Fruit fly (Drosophila melanogaster) whole organism, adult: ENCODE measurements around the gene pll.

ENCODE experiments used
- CG11617 ChIP-seq: fragments of 200-800 bp; sonication (Bioruptor generic); optimal IDR thresholded peaks from 2 replicates; lab custom pipeline; 2017; ENCODE audit warnings: mild to moderate bottlenecking, missing biosample characterization, missing genetic modification reagents, missing genetic modification characterization
- CG12768 ChIP-seq: fragments of 200-800 bp; sonication (Bioruptor generic); optimal IDR thresholded peaks from 2 replicates; lab custom pipeline; 2017; ENCODE audit warnings: missing biosample characterization, missing genetic modification characterization, mild to moderate bottlenecking, moderate library complexity, missing genetic modification reagents
- CG14711 ChIP-seq: fragments of 200-800 bp; sonication (Bioruptor generic); optimal IDR thresholded peaks from 2 replicates; lab custom pipeline; 2018; ENCODE audit warnings: missing biosample characterization, mild to moderate bottlenecking, missing genetic modification characterization, moderate library complexity
- CG1620 ChIP-seq: fragments of 200-800 bp; sonication (Bioruptor generic); optimal IDR thresholded peaks from 2 replicates; lab custom pipeline; 2016; ENCODE audit warnings: missing biosample characterization, missing genetic modification characterization
- CG33017 ChIP-seq: fragments of 200-800 bp; sonication (Bioruptor generic); optimal IDR thresholded peaks from 2 replicates; lab custom pipeline; 2018; ENCODE audit warnings: missing biosample characterization, mild to moderate bottlenecking, missing genetic modification characterization, moderate library complexity
- CG5204 ChIP-seq: fragments of 200-800 bp; sonication (Bioruptor generic); optimal IDR thresholded peaks from 2 replicates; lab custom pipeline; 2016; ENCODE audit warnings: missing biosample characterization, missing genetic modification characterization
- CG7045 ChIP-seq: fragments of 200-800 bp; sonication (Bioruptor generic); optimal IDR thresholded peaks from 2 replicates; lab custom pipeline; 2017; ENCODE audit warnings: missing biosample characterization, mild to moderate bottlenecking, missing genetic modification characterization
- CG7101 ChIP-seq: fragments of 200-800 bp; sonication (Bioruptor generic); optimal IDR thresholded peaks from 2 replicates; lab custom pipeline; 2018; ENCODE audit warnings: missing biosample characterization, mild to moderate bottlenecking, missing genetic modification characterization, moderate library complexity
- Clk ChIP-seq: fragments of 200-800 bp; sonication (Bioruptor generic); optimal IDR thresholded peaks from 2 replicates; lab custom pipeline; 2017; ENCODE audit warnings: missing biosample characterization, missing genetic modification characterization
- Crg-1 ChIP-seq: fragments of 200-800 bp; sonication (Bioruptor generic); optimal IDR thresholded peaks from 2 replicates; lab custom pipeline; 2016; ENCODE audit warnings: missing biosample characterization, missing genetic modification characterization
- Hr96 ChIP-seq: fragments of 200-800 bp; sonication (Bioruptor generic); optimal IDR thresholded peaks from 2 replicates; lab custom pipeline; 2016; ENCODE audit warnings: missing biosample characterization, missing genetic modification characterization
- Mnt ChIP-seq: fragments of 200-800 bp; sonication (Bioruptor generic); optimal IDR thresholded peaks from 2 replicates; lab custom pipeline; 2016; ENCODE audit warnings: missing biosample characterization, mild to moderate bottlenecking, missing genetic modification characterization
- bab1 ChIP-seq: fragments of 200-800 bp; sonication (Bioruptor generic); optimal IDR thresholded peaks from 3 replicates; lab custom pipeline; 2019; ENCODE audit warnings: missing biosample characterization, mild to moderate bottlenecking, missing genetic modification characterization, moderate library complexity
- cic ChIP-seq: fragments of 200-800 bp; sonication (Bioruptor generic); optimal IDR thresholded peaks from 2 replicates; lab custom pipeline; 2017; ENCODE audit warnings: missing biosample characterization, mild to moderate bottlenecking, missing genetic modification characterization, moderate library complexity
- cnc ChIP-seq, 2 experiments: fragments of >200 bp; optimal IDR thresholded peaks; 2 replicates each; lab custom pipeline; 2017
- kay ChIP-seq: fragments of 200-800 bp; sonication (Bioruptor generic); peaks from one replicate; lab custom pipeline; 2016; ENCODE audit warnings: missing biosample characterization, missing genetic modification characterization, borderline replicate concordance
- ovo ChIP-seq: fragments of 200-800 bp; sonication (Bioruptor generic); optimal IDR thresholded peaks from 2 replicates; lab custom pipeline; 2016; ENCODE audit warnings: missing biosample characterization, missing genetic modification characterization
- pad ChIP-seq: fragments of 200-800 bp; sonication (Bioruptor generic); optimal IDR thresholded peaks from 3 replicates; lab custom pipeline; 2017; ENCODE audit warnings: missing biosample characterization, missing genetic modification characterization, mild to moderate bottlenecking, moderate library complexity, missing genetic modification reagents
- tj ChIP-seq: fragments of 200-800 bp; sonication (Bioruptor generic); optimal IDR thresholded peaks from 3 replicates; lab custom pipeline; 2017; ENCODE audit warnings: missing biosample characterization, mild to moderate bottlenecking, missing genetic modification characterization, moderate library complexity
- toe ChIP-seq: fragments of 200-800 bp; sonication (Bioruptor generic); optimal IDR thresholded peaks from 2 replicates; lab custom pipeline; 2016; ENCODE audit warnings: missing biosample characterization, missing genetic modification characterization

The pll gene

DNA sequence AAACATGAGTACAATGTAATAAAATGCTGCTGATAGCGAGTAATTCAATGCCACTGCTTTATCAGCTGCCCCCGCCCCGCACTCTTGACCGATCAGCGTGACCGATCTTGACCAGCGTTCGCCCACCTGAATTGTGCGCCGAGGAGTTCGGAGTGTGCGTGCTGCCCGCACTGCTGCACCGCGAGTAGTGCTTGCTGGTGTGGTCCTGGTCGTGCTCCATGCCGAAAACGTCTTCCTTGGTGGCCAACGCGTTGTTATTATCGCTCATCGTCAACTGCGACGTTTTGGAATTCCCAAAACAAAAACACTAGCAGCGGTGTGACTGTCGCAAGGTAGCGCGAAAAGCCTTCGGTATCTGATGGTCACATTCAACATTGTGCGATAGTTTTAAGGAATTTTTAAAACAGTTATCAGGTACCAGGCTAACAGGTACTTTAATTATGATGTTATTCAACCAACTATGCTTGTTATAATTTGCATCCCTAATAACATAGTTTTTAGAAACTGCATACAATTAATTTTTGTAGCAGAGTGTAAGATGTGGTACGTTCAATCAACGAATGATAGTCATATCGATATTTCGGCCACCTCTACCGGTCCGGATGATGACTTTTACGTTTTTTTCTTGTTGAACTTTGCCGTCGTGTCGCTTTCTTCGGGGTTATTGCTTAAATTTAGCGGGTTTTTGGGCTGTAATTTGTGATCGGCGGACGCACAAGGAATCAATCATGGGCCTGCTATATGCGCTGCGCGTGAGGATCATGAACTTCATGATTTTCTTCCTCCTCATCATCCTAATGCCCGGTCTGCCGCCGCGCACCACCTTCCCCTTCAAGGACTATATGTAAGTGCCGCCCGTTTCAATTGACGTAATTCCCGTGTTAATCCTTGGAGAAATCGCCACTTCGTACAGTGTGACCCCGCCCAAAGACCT is 35.5 kb upstream of the pll start, which contains the start of the genes bigmax and Hmu:
Gene bigmax, minus strand, starts transcription at position 325 of the 934 bp plus-strand sequence.
Gene Hmu, plus strand, starts transcription at position 568 of the 934 bp plus-strand sequence.
- TF ChIP-seq cic (GFP tag; lab: Kevin White, UChicago) (peak; percentile 78), pad (GFP tag; lab: Kevin White, UChicago) (peak; percentile 56), toe (GFP tag; lab: Kevin White, UChicago) (peak; percentile 89), Mnt (peak; percentile 83), bab1 (GFP tag; lab: Kevin White, UChicago) (peak; percentile 80), CG7101 (peak; percentile 78), Crg-1 (GFP tag; lab: Kevin White, UChicago) (peak; percentile 71), Hr96 (GFP tag; lab: Kevin White, UChicago) (peak; percentile 77), cnc (optimal IDR thresholded peaks at IDR 0.05; lab: Kevin White, UChicago) (peak in 1 of 2 experiments; percentile 72), Clk (GFP tag; lab: Kevin White, UChicago) (peak; percentile 70), ovo (no peak), tj (GFP tag; lab: Kevin White, UChicago) (peak; percentile 96), CG33017 (tag; lab: Kevin White, UChicago) (peak; percentile 50), kay (no peak), CG7045 (GFP tag; lab: Kevin White, UChicago) (peak; percentile 79), CG5204 (GFP tag; lab: Kevin White, UChicago) (peak; percentile 74), CG1620 (GFP tag; lab: Kevin White, UChicago) (peak; percentile 81), CG11617 (GFP tag; lab: Kevin White, UChicago) (peak; percentile 71), CG14711 (tag; lab: Kevin White, UChicago) (peak; percentile 73), CG12768 (peak; percentile 34)

DNA sequence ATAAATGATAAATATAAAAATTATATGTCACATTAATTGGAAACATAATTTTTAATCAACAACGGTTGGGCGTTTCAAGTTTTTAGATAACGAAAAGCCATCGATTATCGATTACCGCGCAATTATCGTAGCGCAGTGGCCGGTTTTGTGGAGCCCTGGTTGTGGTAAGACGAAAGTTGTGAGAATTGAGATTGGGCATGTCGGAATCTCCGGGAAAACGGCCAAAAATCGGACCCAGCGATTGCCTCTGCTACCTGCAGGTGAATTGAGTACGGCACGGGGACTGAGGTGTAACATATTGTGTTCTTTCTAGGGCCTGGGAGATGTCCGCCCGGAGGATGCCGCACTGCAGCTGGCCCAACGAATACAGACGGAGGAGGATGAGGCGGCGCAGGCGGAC is 30.7 kb upstream of the pll start, which contains the start of gene CG3368:
Gene CG3368, plus strand, starts transcription at position 136 of the 400 bp plus-strand sequence.
- no peak for TF ChIP-seq toe (GFP tag; lab: Kevin White, UChicago)
- peak; percentile 54 for TF ChIP-seq Mnt

- TF ChIP-seq Crg-1 (GFP tag; lab: Kevin White, UChicago): peak; percentile 41
- TF ChIP-seq CG1620 (GFP tag; lab: Kevin White, UChicago): peak; percentile 67
- peak; percentile 74 for TF ChIP-seq bab1 (GFP tag; lab: Kevin White, UChicago)
- TF ChIP-seq Mnt: peak; percentile 21
- peak; percentile 48 for TF ChIP-seq pad (GFP tag; lab: Kevin White, UChicago)
- no peak for TF ChIP-seq kay
- peak; percentile 68 for TF ChIP-seq CG7045 (GFP tag; lab: Kevin White, UChicago)
- TF ChIP-seq Hr96 (GFP tag; lab: Kevin White, UChicago): peak; percentile 70
- TF ChIP-seq CG14711 (tag; lab: Kevin White, UChicago): peak; percentile 72
- TF ChIP-seq CG33017 (tag; lab: Kevin White, UChicago): peak; percentile 78
- TF ChIP-seq tj (GFP tag; lab: Kevin White, UChicago): peak; percentile 62
- TF ChIP-seq toe (GFP tag; lab: Kevin White, UChicago): peak; percentile 76
- TF ChIP-seq cic (GFP tag; lab: Kevin White, UChicago): no peak
- no peak for TF ChIP-seq cnc (optimal IDR thresholded peaks at IDR 0.05; lab: Kevin White, UChicago)
- peak; percentile 51 for TF ChIP-seq CG12768
- TF ChIP-seq CG7101: peak; percentile 75
- TF ChIP-seq ovo: no peak
- peak; percentile 84 for TF ChIP-seq CG5204 (GFP tag; lab: Kevin White, UChicago)
- TF ChIP-seq Clk (GFP tag; lab: Kevin White, UChicago): peak; percentile 59
- peak; percentile 85 for TF ChIP-seq CG11617 (GFP tag; lab: Kevin White, UChicago)
Measured at dm6 chr3R:27282286-27282685, 29.3 kb upstream of the pll start, which contains the start of gene mrt. TSS of gene mrt (minus strand) at chr3R:27282661.

DNA sequence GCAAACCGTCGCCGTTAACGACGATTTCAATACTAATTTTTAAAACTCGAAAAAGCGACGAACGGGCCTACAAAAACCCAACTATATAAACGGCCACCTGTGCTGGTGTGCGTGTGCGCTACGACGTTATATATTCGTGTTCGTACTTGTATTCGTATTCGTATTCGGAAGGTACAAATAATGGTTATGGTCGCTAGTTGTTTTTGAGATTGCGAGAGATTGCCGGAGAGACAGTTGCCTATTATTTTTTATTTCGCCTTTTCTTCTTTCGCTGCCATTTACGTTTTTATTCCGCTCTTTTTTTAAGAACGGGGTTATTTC is 28.8 kb upstream of the pll start:
- TF ChIP-seq Mnt (peak; percentile 16), pad (GFP tag; lab: Kevin White, UChicago) (no peak), Hr96 (GFP tag; lab: Kevin White, UChicago) (peak; percentile 4), cic (GFP tag; lab: Kevin White, UChicago) (peak; percentile 30)

DNA sequence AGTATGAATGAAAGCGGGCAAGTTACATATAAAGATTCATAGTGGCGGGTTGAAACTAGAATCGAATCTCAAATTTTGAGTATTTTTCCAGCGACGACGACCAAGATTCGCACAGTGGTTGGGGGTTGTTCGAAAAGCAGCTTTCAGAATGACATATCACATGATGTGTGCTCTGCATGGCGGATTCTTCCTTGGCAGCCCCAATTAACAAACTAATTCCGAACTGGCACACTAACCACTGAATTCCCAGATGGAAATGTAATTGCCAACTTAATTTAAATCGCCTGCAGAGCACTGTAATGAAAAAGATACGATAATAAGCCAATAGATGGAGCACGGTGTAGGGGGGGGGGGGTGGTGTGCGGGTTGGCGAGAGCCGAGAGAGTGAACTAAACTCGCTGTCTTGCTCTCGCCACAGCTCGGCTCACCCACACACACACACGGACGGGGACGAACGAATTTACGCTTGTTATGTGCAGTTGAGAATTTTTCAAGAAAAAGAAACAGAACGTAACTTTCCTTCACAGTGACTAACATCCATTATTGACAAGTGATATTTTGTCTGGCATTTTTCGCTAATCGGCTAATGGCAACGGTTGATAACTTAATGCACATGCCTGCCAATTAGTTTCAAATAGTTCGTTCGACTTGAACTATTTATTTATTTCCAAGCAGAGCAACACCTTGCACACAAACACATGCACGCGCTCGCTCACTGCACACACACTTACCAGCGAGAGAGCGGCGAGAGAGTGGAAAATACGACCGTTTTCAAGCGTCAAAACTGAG is 28.2 kb upstream of the pll start:
- TF ChIP-seq cnc (optimal IDR thresholded peaks at IDR 0.05; lab: Kevin White, UChicago) (no peak), CG7101 (peak; percentile 90), CG5204 (GFP tag; lab: Kevin White, UChicago) (peak; percentile 79), Clk (GFP tag; lab: Kevin White, UChicago) (peak; percentile 70), CG12768 (peak; percentile 93), CG11617 (GFP tag; lab: Kevin White, UChicago) (peak; percentile 74), ovo (peak; percentile 19), Mnt (peak; percentile 70), kay (no peak), Hr96 (GFP tag; lab: Kevin White, UChicago) (peak; percentile 87), cic (GFP tag; lab: Kevin White, UChicago) (peak; percentile 96), bab1 (GFP tag; lab: Kevin White, UChicago) (peak; percentile 81), CG7045 (GFP tag; lab: Kevin White, UChicago) (peak; percentile 81), CG14711 (tag; lab: Kevin White, UChicago) (peak; percentile 83), toe (GFP tag; lab: Kevin White, UChicago) (peak; percentile 58), Crg-1 (GFP tag; lab: Kevin White, UChicago) (peak; percentile 81), CG33017 (tag; lab: Kevin White, UChicago) (peak; percentile 92), CG1620 (GFP tag; lab: Kevin White, UChicago) (peak; percentile 47), tj (GFP tag; lab: Kevin White, UChicago) (peak; percentile 52), pad (GFP tag; lab: Kevin White, UChicago) (peak; percentile 63)
